Worm (Caenorhabditis elegans) whole organism, L4/young adult: ENCODE measurements around the gene eat-20.

Experiments used
- W03F9.2 ChIP-seq: fragments of 150-350 bp; optimal IDR thresholded peaks from 2 replicates; lab custom pipeline; 2014; ENCODE audit warnings: missing biosample characterization, missing genetic modification characterization
- dao-5 ChIP-seq: sonication (generic microtip); optimal IDR thresholded peaks from 2 replicates; lab custom pipeline; 2016; ENCODE audit warnings: missing genotype, missing genetic modification characterization, moderate library complexity, missing compliant biosample characterization
- him-1 ChIP-seq: sonication (generic microtip); optimal IDR thresholded peaks from 2 replicates; lab custom pipeline; 2016; ENCODE audit warnings: missing genotype, missing genetic modification reagents, missing genetic modification characterization, missing compliant biosample characterization

eat-20 gene

ce11 chrX:15509681-15510080 lies at the start of gene eat-20:
TSS of gene eat-20 (plus strand) at chrX:15510011.
- no peak for TF ChIP-seq W03F9.2 (tag; lab: Kevin White, UChicago)
- no peak for TF ChIP-seq dao-5
- TF ChIP-seq him-1, result no peak

ce11 chrX:15465050-15465449 lies 44.8 kb upstream of the eat-20 start:
- TF ChIP-seq him-1 (no peak), dao-5 (no peak)

- no peak for TF ChIP-seq W03F9.2 (tag; lab: Kevin White, UChicago)
- no peak for TF ChIP-seq him-1
- no peak for TF ChIP-seq dao-5
These were observed 43.8 kb upstream of the eat-20 start, which contains the start of gene sprr-1 for ce11 chrX:15466032-15466431. TSS of gene sprr-1 (plus strand) at chrX:15466300.

ce11 chrX:15468657-15469056 lies 41.2 kb upstream of the eat-20 start:
- TF ChIP-seq dao-5, result no peak
- TF ChIP-seq W03F9.2 (tag; lab: Kevin White, UChicago), result no peak
- TF ChIP-seq him-1, result no peak

ce11 chrX:15469957-15470548 lies 39.8 kb upstream of the eat-20 start:
- TF ChIP-seq W03F9.2 (tag; lab: Kevin White, UChicago) (no peak), dao-5 (no peak), him-1 (no peak)

- TF ChIP-seq dao-5 (no peak), him-1 (no peak), W03F9.2 (tag; lab: Kevin White, UChicago) (no peak)
These were observed 32.5 kb upstream of the eat-20 start, which contains the start of gene exc-1 for ce11 chrX:15477309-15477708. TSS of gene exc-1 (minus strand) at chrX:15477409.

- TF ChIP-seq him-1, result no peak
- TF ChIP-seq W03F9.2 (tag; lab: Kevin White, UChicago), result no peak
- TF ChIP-seq dao-5, result no peak
These were observed 31.1 kb upstream of the eat-20 start, which contains the start of gene gcy-36 for ce11 chrX:15478717-15479116. TSS of gene gcy-36 (plus strand) at chrX:15479017.

ce11 chrX:15485262-15485661 lies 24.5 kb upstream of the eat-20 start:
- no peak for TF ChIP-seq him-1
- no peak for TF ChIP-seq dao-5
- TF ChIP-seq W03F9.2 (tag; lab: Kevin White, UChicago), result no peak

ce11 chrX:15487162-15487561 lies 22.6 kb upstream of the eat-20 start:
- TF ChIP-seq him-1 (no peak), W03F9.2 (tag; lab: Kevin White, UChicago) (no peak)

ce11 chrX:15487806-15488205 lies 22.0 kb upstream of the eat-20 start, which contains the start of gene H13N06.2:
TSS of gene H13N06.2 (plus strand) at chrX:15488106.
- TF ChIP-seq dao-5 (no peak), W03F9.2 (tag; lab: Kevin White, UChicago) (no peak), him-1 (no peak)

- no peak for TF ChIP-seq W03F9.2 (tag; lab: Kevin White, UChicago)
- no peak for TF ChIP-seq dao-5
- TF ChIP-seq him-1, result no peak
These were observed 18.7 kb upstream of the eat-20 start for ce11 chrX:15491110-15491509.

ce11 chrX:15492759-15493158 lies 17.1 kb upstream of the eat-20 start:
- TF ChIP-seq W03F9.2 (tag; lab: Kevin White, UChicago) (peak; percentile 53), dao-5 (no peak), him-1 (peak; percentile 11)

- TF ChIP-seq W03F9.2 (tag; lab: Kevin White, UChicago) (no peak), him-1 (no peak), dao-5 (no peak)
These were observed 16.5 kb upstream of the eat-20 start, which contains the start of gene gob-1 for ce11 chrX:15493322-15493721. TSS of gene gob-1 (plus strand) at chrX:15493602.

- TF ChIP-seq him-1 (no peak), W03F9.2 (tag; lab: Kevin White, UChicago) (no peak), dao-5 (no peak)
These were observed 15.7 kb upstream of the eat-20 start for ce11 chrX:15494154-15494553.

ce11 chrX:15496927-15497605 lies 12.7 kb upstream of the eat-20 start, which contains the start of gene suox-1:
TSS of gene suox-1 (plus strand) at chrX:15497555.
- TF ChIP-seq him-1, result no peak
- TF ChIP-seq dao-5, result no peak
- TF ChIP-seq W03F9.2 (tag; lab: Kevin White, UChicago), result no peak
